Fruit fly (Drosophila melanogaster) whole organism, adult: ENCODE results near the gene ida.

Source experiments
- CG14711 ChIP-seq: fragments of 200-800 bp; sonication (Bioruptor generic); optimal IDR thresholded peaks from 2 replicates; lab custom pipeline; 2018; ENCODE audit warnings: missing biosample characterization, mild to moderate bottlenecking, missing genetic modification characterization, moderate library complexity
- Hr96 ChIP-seq: fragments of 200-800 bp; sonication (Bioruptor generic); optimal IDR thresholded peaks from 2 replicates; lab custom pipeline; 2016; ENCODE audit warnings: missing biosample characterization, missing genetic modification characterization
- kay ChIP-seq: fragments of 200-800 bp; sonication (Bioruptor generic); peaks from one replicate; lab custom pipeline; 2016; ENCODE audit warnings: missing biosample characterization, missing genetic modification characterization, borderline replicate concordance
- pad ChIP-seq: fragments of 200-800 bp; sonication (Bioruptor generic); optimal IDR thresholded peaks from 3 replicates; lab custom pipeline; 2017; ENCODE audit warnings: missing biosample characterization, missing genetic modification characterization, mild to moderate bottlenecking, moderate library complexity, missing genetic modification reagents

- TF ChIP-seq Hr96 (GFP tag; lab: Kevin White, UChicago) (no peak), pad (GFP tag; lab: Kevin White, UChicago) (no peak), kay (GFP tag; lab: Kevin White, UChicago) (no peak), CG14711 (no peak)
Measured at dm6 chr3L:3887392-3887791, 17.8 kb upstream of the ida start.
